Worm (Caenorhabditis elegans) whole organism, late embryonic: ENCODE data around the gene Y82E9BL.18.

ENCODE experiments used
- C38D4.7 ChIP-seq: fragments of 200-800 bp; sonication (Bioruptor generic); optimal IDR thresholded peaks from 2 replicates; lab custom pipeline; 2018; ENCODE audit warnings: mild to moderate bottlenecking, missing genetic modification characterization, moderate library complexity, missing compliant biosample characterization
- ahr-1 ChIP-seq: sonication (generic microtip); optimal IDR thresholded peaks from 2 replicates; lab custom pipeline; 2016; ENCODE audit warnings: missing genetic modification characterization, missing compliant biosample characterization
- ceh-19 ChIP-seq: fragments of 200-800 bp; sonication (Bioruptor generic); optimal IDR thresholded peaks from 2 replicates; lab custom pipeline; 2018; ENCODE audit warnings: mild to moderate bottlenecking, missing genetic modification characterization, missing compliant biosample characterization
- ceh-22 ChIP-seq: sonication (generic microtip); optimal IDR thresholded peaks from 2 replicates; lab custom pipeline; 2017; ENCODE audit warnings: missing biosample characterization, missing genetic modification characterization
- ceh-24 ChIP-seq: sonication (generic microtip); optimal IDR thresholded peaks from 2 replicates; lab custom pipeline; 2016; ENCODE audit warnings: mild to moderate bottlenecking, missing genetic modification characterization, missing compliant biosample characterization
- ceh-30 ChIP-seq: fragments of 150-350 bp; optimal IDR thresholded peaks from 2 replicates; lab custom pipeline; 2014; ENCODE audit warnings: missing biosample characterization, missing genetic modification characterization
- ceh-31 ChIP-seq: sonication (generic microtip); optimal IDR thresholded peaks from 2 replicates; lab custom pipeline; 2016; ENCODE audit warnings: missing genetic modification characterization, missing compliant biosample characterization
- ceh-34 ChIP-seq: sonication (generic microtip); optimal IDR thresholded peaks from 2 replicates; lab custom pipeline; 2016; ENCODE audit warnings: mild to moderate bottlenecking, missing genetic modification characterization, missing compliant biosample characterization
- ceh-45 ChIP-seq: fragments of 200-800 bp; sonication (Bioruptor generic); IDR thresholded peaks from 2 replicates; pipeline ENCODE4 v1.3.6; 2022; ENCODE audit warnings: missing genetic modification reagents, missing genetic modification characterization, missing compliant biosample characterization
- che-1 ChIP-seq: sonication (generic microtip); optimal IDR thresholded peaks from 2 replicates; lab custom pipeline; 2016; ENCODE audit warnings: mild to moderate bottlenecking, missing genetic modification characterization, missing compliant biosample characterization
- dmd-4 ChIP-seq: sonication (generic microtip); optimal IDR thresholded peaks from 2 replicates; lab custom pipeline; 2016; ENCODE audit warnings: borderline replicate concordance, missing genetic modification characterization, missing compliant biosample characterization
- elt-2 ChIP-seq: sonication (generic microtip); optimal IDR thresholded peaks from 2 replicates; lab custom pipeline; 2016; ENCODE audit warnings: missing genetic modification reagents, missing genetic modification characterization, missing compliant biosample characterization
- elt-4 ChIP-seq: sonication (generic microtip); optimal IDR thresholded peaks from 2 replicates; lab custom pipeline; 2016; ENCODE audit warnings: missing genetic modification characterization, missing compliant biosample characterization
- ets-4 ChIP-seq: sonication (generic microtip); optimal IDR thresholded peaks from 2 replicates; lab custom pipeline; 2016; ENCODE audit warnings: missing genetic modification characterization, missing compliant biosample characterization
- fkh-6 ChIP-seq: sonication (generic microtip); optimal IDR thresholded peaks from 2 replicates; lab custom pipeline; 2016; ENCODE audit warnings: missing genetic modification characterization, missing compliant biosample characterization
- mec-3 ChIP-seq: sonication (generic microtip); optimal IDR thresholded peaks from 2 replicates; lab custom pipeline; 2016; ENCODE audit warnings: borderline replicate concordance, missing genetic modification characterization, missing compliant biosample characterization
- nhr-11 ChIP-seq: fragments of 150-350 bp; optimal IDR thresholded peaks from 2 replicates; lab custom pipeline; 2014; ENCODE audit warnings: missing biosample characterization, missing genetic modification characterization
- nhr-232 ChIP-seq: sonication (generic microtip); optimal IDR thresholded peaks from 2 replicates; lab custom pipeline; 2016; ENCODE audit warnings: missing genetic modification characterization, missing compliant biosample characterization
- pag-3 ChIP-seq: sonication (generic microtip); optimal IDR thresholded peaks from 2 replicates; lab custom pipeline; 2016; ENCODE audit warnings: missing compliant biosample characterization, missing genetic modification characterization, borderline replicate concordance
- pat-9 ChIP-seq: fragments of 200-800 bp; sonication (Bioruptor generic); optimal IDR thresholded peaks from 2 replicates; lab custom pipeline; 2018; ENCODE audit warnings: mild to moderate bottlenecking, missing genetic modification characterization, moderate library complexity, missing compliant biosample characterization
- pax-1 ChIP-seq: fragments of 150-350 bp; optimal IDR thresholded peaks from 2 replicates; lab custom pipeline; 2014; ENCODE audit warnings: missing biosample characterization, missing genetic modification characterization
- pha-2 ChIP-seq: sonication (generic microtip); optimal IDR thresholded peaks from 2 replicates; lab custom pipeline; 2017; ENCODE audit warnings: mild to moderate bottlenecking, missing genetic modification characterization, missing compliant biosample characterization
- pha-4 ChIP-seq: fragments of 150-350 bp; optimal IDR thresholded peaks from 2 replicates; lab custom pipeline; 2018; ENCODE audit warnings: missing biosample characterization, missing genetic modification reagents, missing genetic modification characterization
- pqm-1 ChIP-seq: sonication (generic microtip); optimal IDR thresholded peaks from 2 replicates; lab custom pipeline; 2016; ENCODE audit warnings: missing genetic modification characterization, missing compliant biosample characterization
- pros-1 ChIP-seq: fragments of 150-350 bp; optimal IDR thresholded peaks from 2 replicates; lab custom pipeline; 2014; ENCODE audit warnings: missing biosample characterization, missing genetic modification reagents, missing genetic modification characterization
- unc-55 ChIP-seq: sonication (generic microtip); optimal IDR thresholded peaks from 2 replicates; lab custom pipeline; 2017; ENCODE audit warnings: missing biosample characterization, missing genetic modification reagents, missing genetic modification characterization
- unc-86 ChIP-seq: sonication (generic microtip); optimal IDR thresholded peaks from 2 replicates; lab custom pipeline; 2016; ENCODE audit warnings: missing genetic modification characterization, missing compliant biosample characterization
- ztf-16 ChIP-seq: sonication (generic microtip); optimal IDR thresholded peaks from 2 replicates; lab custom pipeline; 2017; ENCODE audit warnings: missing genetic modification characterization, missing compliant biosample characterization

Y82E9BL.18 gene

DNA sequence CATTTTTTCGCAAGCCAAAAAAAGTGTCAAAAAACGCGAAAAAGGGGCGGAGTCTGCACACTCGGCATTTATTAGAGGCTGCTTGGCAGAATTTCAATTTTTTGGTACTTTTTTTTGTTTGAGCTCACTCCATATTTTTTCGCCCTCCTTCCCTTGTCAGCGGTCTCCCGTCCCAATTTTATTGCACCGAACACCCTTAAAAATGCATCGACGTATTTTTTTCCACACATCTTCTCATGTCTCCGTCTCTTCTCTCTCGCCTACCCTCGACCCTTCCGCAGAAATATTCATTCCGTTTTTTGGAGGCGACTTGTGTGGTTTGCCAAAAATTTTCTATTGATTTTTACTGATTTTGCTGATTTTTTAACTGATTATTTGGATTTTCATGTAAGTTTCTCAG lies at the start of gene Y82E9BL.18:
Y82E9BL.18 (plus strand) TSS at position 301 of the 400 bp plus-strand sequence.
- TF ChIP-seq nhr-232 (tag; lab: Kevin White, UChicago), result no peak
- no peak for TF ChIP-seq pag-3 (tag; lab: Kevin White, UChicago)
- no peak for TF ChIP-seq elt-4
- TF ChIP-seq ztf-16 (tag; lab: Kevin White, UChicago), result no peak
- TF ChIP-seq ceh-24 (tag; lab: Kevin White, UChicago), result no peak
- no peak for TF ChIP-seq pha-2 (tag; lab: Kevin White, UChicago)
- no peak for TF ChIP-seq pax-1 (tag; lab: Kevin White, UChicago)
- TF ChIP-seq ets-4, result no peak
- no peak for TF ChIP-seq ceh-19 (GFP tag; lab: Kevin White, UChicago)
- TF ChIP-seq ceh-30 (tag; lab: Kevin White, UChicago), result no peak
- TF ChIP-seq dmd-4, result no peak

DNA sequence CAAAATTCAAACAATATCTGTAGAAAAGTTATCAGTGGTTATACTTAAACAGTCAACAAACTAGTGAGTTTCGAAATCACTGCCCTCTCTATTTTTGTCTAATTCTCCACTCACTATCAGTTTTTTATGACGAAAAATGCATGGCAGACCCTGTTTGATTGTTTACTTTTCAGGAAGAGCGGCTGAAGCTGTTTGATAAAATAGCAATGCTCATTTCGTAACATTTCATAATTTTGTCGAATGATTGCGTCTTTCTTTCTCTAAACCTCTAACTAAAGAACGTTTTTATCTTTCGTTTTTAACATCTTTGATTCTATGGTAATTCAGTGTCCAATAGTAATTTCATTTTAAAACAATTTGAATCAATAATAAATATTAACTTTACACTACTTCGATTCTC lies 47.4 kb upstream of the Y82E9BL.18 start:
- no peak for TF ChIP-seq mec-3 (tag; lab: Kevin White, UChicago)
- peak; percentile 43 for TF ChIP-seq elt-2 (tag; lab: Kevin White, UChicago)
- peak; percentile 45 for TF ChIP-seq pqm-1 (tag; lab: Kevin White, UChicago)

DNA sequence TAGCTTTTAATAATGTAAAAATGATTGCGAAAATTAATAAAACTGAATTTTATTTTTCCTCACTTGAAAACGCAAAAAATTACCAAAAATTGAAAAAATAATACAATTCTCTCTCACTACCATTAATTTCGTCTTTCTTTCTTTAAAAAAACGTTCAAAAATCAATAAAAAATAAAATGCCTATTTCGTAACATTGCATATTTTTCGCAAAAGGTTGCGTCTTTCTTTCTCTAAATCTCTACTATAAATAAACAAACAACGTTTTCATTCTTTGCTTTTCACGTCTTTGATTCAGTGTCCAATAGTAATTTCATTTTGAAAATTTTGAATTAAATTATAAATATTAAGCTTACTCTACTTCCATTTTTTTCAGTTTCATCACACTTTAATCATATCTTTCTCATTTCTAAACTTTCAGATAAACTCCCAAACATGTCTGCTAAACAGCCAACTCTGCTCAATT lies 42.0 kb upstream of the Y82E9BL.18 start, which contains the start of gene fbxa-37:
fbxa-37 (plus strand) TSS at position 413 of the 463 bp plus-strand sequence.
- TF ChIP-seq ceh-34 (tag; lab: Kevin White, UChicago) (no peak), nhr-11 (tag; lab: Kevin White, UChicago) (no peak), dmd-4 (no peak), C38D4.7 (GFP tag; lab: Kevin White, UChicago) (no peak), nhr-232 (tag; lab: Kevin White, UChicago) (no peak), unc-86 (tag; lab: Kevin White, UChicago) (no peak), pha-4 (tag; lab: Kevin White, UChicago) (no peak)

DNA sequence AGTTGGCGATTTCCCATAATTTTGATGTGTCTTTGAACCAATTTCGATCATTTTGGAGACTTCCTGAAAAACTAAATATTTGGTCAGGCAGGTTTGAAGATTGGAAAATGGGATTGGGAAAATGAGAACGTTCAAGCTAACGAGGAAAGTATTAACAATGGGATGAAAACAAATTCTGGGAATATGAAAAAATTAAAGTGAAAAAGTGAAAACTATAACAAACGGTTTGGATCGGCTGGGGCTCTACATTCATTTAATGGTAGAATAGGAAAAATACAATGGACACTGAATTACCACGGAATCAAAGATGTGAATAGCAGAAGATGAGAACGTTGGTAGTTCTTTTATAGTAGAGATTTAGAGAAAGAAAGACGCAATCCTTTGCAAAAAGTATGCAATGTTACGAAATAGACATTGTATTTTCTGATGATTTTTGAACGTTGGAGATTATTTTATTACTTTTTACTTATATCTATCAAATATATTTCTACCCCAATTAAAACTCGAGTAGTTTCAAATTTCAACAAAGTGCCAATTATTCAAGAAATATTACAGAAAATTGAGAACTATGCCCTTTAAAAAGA lies 38.0 kb upstream of the Y82E9BL.18 start, which contains the start of gene fbxa-50:
fbxa-50 (minus strand) TSS at position 51 of the 584 bp plus-strand sequence.
- no peak for TF ChIP-seq nhr-11 (tag; lab: Kevin White, UChicago)

DNA sequence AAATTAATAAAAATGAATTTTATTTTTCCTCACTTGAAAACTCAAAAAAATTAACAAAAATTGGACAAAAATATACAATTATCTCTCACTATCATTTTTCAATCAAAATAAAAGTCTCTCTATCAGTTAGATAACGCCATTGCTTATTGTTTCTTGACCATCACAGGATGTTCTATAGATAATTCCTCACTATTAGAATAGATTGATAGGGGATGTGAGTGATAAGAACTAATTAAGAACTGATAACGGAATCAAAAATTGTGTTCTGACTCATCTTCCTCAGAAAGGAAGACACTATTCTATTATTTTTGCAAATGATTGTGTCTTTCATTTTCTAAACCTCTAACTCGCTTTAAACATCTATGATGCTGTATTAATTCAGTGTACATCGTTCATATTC lies 37.5 kb upstream of the Y82E9BL.18 start:
- no peak for TF ChIP-seq unc-55 (GFP tag; lab: Kevin White, UChicago)
- no peak for TF ChIP-seq fkh-6 (tag; lab: Kevin White, UChicago)
- TF ChIP-seq nhr-11 (tag; lab: Kevin White, UChicago), result no peak
- no peak for TF ChIP-seq nhr-232 (tag; lab: Kevin White, UChicago)
- no peak for TF ChIP-seq ceh-45 (GFP tag; lab: Robert Waterston, UW)
- no peak for TF ChIP-seq che-1 (tag; lab: Kevin White, UChicago)
- TF ChIP-seq elt-2 (tag; lab: Kevin White, UChicago), result peak; percentile 96

DNA sequence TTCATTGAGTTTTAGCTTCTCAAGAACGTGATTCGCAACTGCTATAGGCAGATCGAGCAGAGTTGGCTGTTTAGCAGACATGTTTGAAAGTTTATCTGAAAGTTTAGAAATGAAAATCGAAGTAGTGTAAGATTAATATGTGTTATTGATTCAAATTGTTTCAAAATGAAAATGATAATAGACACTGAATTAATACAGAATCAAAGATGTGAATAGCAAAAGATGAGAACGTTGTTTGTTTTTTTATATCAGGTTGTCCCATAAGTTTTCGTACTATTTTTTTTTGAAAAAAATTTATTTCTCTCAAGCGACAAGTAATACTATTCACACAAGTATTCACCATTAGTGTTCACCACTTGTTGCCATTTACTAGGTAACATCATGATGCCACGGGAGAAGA lies 33.5 kb upstream of the Y82E9BL.18 start, which contains the start of gene fbxa-36:
fbxa-36 (minus strand) TSS at position 101 of the 400 bp plus-strand sequence.
- TF ChIP-seq pat-9 (tag; lab: Kevin White, UChicago) (no peak), ahr-1 (tag; lab: Kevin White, UChicago) (no peak), ceh-31 (no peak), ceh-22 (tag; lab: Kevin White, UChicago) (no peak)
- TF ChIP-seq, all 69 proteins: peak for 0

DNA sequence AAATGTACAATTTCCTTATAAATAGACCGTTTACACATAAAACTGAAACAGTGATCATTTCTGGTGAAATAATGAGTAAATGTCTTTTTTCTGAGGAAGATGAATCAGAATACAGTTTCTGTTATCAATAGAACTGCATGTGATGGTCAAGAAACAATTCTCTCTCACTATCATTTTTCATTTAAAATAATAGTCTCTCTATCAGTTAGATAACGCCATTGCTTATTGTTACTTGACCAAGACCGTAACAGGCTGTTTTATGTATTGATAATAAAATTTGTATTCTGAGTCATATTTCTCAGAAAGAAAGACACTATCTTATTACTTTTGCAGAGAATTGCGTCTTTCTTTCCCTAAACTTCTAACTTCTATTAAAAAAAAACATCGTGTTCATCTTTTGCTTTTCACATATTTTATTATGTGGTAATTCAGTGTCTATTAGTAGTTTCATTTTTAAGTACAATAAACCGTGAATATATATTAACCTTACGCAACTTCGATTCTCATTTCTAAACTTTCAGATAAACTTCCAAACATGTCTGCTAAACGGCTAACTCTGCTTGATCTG lies 31.4 kb upstream of the Y82E9BL.18 start, which contains the start of gene fbxa-35:
fbxa-35 (plus strand) TSS at position 518 of the 568 bp plus-strand sequence.
- no peak for TF ChIP-seq pros-1 (tag; lab: Kevin White, UChicago)
- peak; percentile 65 for TF ChIP-seq elt-2 (tag; lab: Kevin White, UChicago)
